Worm (Caenorhabditis elegans): Measurements from ENCODE around the gene F32A5.8.

F32A5.8 gene

DNA sequence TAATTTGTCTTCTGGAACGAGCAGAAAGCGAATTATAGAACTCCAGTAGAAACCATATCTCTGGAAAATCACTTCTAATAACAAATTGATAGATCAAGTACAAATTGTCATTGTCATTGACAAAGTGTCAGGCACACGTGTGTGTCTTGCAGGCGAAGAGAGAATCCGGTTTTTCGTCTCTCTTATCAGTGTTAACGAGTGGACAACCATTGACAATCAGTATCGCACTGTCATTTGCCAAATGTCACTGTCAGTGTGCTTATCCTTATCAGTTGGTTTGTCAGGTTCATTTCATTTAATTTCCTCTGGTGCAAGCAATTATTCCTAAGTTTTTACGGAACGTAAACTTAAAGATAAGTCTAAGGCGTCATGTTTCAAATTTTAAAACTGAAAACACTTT is 17.6 kb downstream of the F32A5.8 start:
- peak; percentile 52 for TF ChIP-seq nhr-48 (tag; optimal IDR thresholded peaks at IDR 0.05)
- peak; percentile 49 for TF ChIP-seq hlh-30 (tag; optimal IDR thresholded peaks at IDR 0.05; ENCODE audit: insufficient read depth)
- TF ChIP-seq sdz-12 (GFP tag; optimal IDR thresholded peaks at IDR 0.05): no peak
- TF ChIP-seq ztf-7 (tag; optimal IDR thresholded peaks at IDR 0.05): no peak
- no peak for TF ChIP-seq skn-1 (tag; optimal IDR thresholded peaks at IDR 0.05)
- TF ChIP-seq F10B5.3 (tag; optimal IDR thresholded peaks at IDR 0.05): no peak
- TF ChIP-seq tra-1 (GFP tag; IDR thresholded peaks at IDR 0.05): peak; percentile 34; the same call in 1 of the 2 replicates
- TF ChIP-seq php-3 (GFP tag; IDR thresholded peaks at IDR 0.05): 0 out of 2 replicates have a peak, but pooled peaks have one; percentile 41
- peak; percentile 62 for TF ChIP-seq aha-1 (tag)
- no peak for TF ChIP-seq saeg-2 (GFP tag; IDR thresholded peaks at IDR 0.05)
- no peak for TF ChIP-seq fos-1 (tag; optimal IDR thresholded peaks at IDR 0.05)
- peak; percentile 78 for TF ChIP-seq hlh-11 (tag; optimal IDR thresholded peaks at IDR 0.05)
- no peak for TF ChIP-seq nhr-237 (tag; optimal IDR thresholded peaks at IDR 0.05)
- no peak for TF ChIP-seq mes-2 (tag; optimal IDR thresholded peaks at IDR 0.05; ENCODE audit: poor library complexity, severe bottlenecking)
- peak in 1 of 2 experiments; percentile 37 for TF ChIP-seq mdl-1 (tag; optimal IDR thresholded peaks at IDR 0.05)
- no peak for TF ChIP-seq madf-5 (GFP tag; IDR thresholded peaks at IDR 0.05)
- no peak for TF ChIP-seq lin-38 (GFP tag; IDR thresholded peaks at IDR 0.05)
- no peak for TF ChIP-seq ceh-28 (tag; optimal IDR thresholded peaks at IDR 0.05)
- peak; percentile 94 for TF ChIP-seq mxl-3 (GFP tag; optimal IDR thresholded peaks at IDR 0.05)
- 0 out of 2 replicates have a peak, but pooled peaks have one; percentile 22 for TF ChIP-seq lin-1 (GFP tag; IDR thresholded peaks at IDR 0.05)
- TF ChIP-seq nhr-28 (tag; optimal IDR thresholded peaks at IDR 0.05): peak; percentile 14
- no peak for TF ChIP-seq daf-16 (GFP tag; optimal IDR thresholded peaks at IDR 0.05)
- peak; percentile 20 for TF ChIP-seq daf-16 (tag; optimal IDR thresholded peaks at IDR 0.05)
- no peak for TF ChIP-seq snpc-1.2 (GFP tag; IDR thresholded peaks at IDR 0.05)
- TF ChIP-seq dve-1 (tag; optimal IDR thresholded peaks at IDR 0.05; ENCODE audit: insufficient read depth): peak; percentile 29
- peak; percentile 93 for TF ChIP-seq pqm-1 (tag; optimal IDR thresholded peaks at IDR 0.05)
- TF ChIP-seq dmd-6 (GFP tag; IDR thresholded peaks at IDR 0.05): peak; percentile 79
- TF ChIP-seq F37D6.2 (tag; optimal IDR thresholded peaks at IDR 0.05): no peak
- no peak for TF ChIP-seq tag-97 (GFP tag; IDR thresholded peaks at IDR 0.05)
- TF ChIP-seq ztf-11 (tag; optimal IDR thresholded peaks at IDR 0.05): no peak
- TF ChIP-seq ces-1 (GFP tag; optimal IDR thresholded peaks at IDR 0.05): no peak
- no peak for TF ChIP-seq egl-27 (tag; optimal IDR thresholded peaks at IDR 0.05)
- TF ChIP-seq lim-7 (GFP tag; IDR thresholded peaks at IDR 0.05): no peak
- peak in 1 of 2 experiments; percentile 75 for TF ChIP-seq unc-62 (GFP tag; optimal IDR thresholded peaks at IDR 0.05 in 1 of 2)
- TF ChIP-seq unc-62 (tag; optimal IDR thresholded peaks at IDR 0.05): no peak

- TF ChIP-seq daf-16 (GFP tag; optimal IDR thresholded peaks at IDR 0.05): no peak
- peak; percentile 99 for TF ChIP-seq daf-16 (tag; optimal IDR thresholded peaks at IDR 0.05)
- peak in 1 of 2 experiments; percentile 31 for TF ChIP-seq unc-62 (GFP tag; optimal IDR thresholded peaks at IDR 0.05 in 1 of 2)
- no peak for TF ChIP-seq unc-62 (tag; optimal IDR thresholded peaks at IDR 0.05)
- no peak for TF ChIP-seq nhr-11 (tag; optimal IDR thresholded peaks at IDR 0.05)
- TF ChIP-seq zfp-3 (GFP tag; conservative IDR thresholded peaks at IDR 0.05): no peak
- peak; percentile 9 for TF ChIP-seq pqm-1 (tag; optimal IDR thresholded peaks at IDR 0.05)
- TF ChIP-seq php-3 (GFP tag; IDR thresholded peaks at IDR 0.05): peak; percentile 92
- no peak for TF ChIP-seq ceh-82 (tag; optimal IDR thresholded peaks at IDR 0.05)
- TF ChIP-seq nhr-28 (tag; optimal IDR thresholded peaks at IDR 0.05): peak; percentile 74
- peak; percentile 78 for TF ChIP-seq dve-1 (tag; optimal IDR thresholded peaks at IDR 0.05; ENCODE audit: insufficient read depth)
- TF ChIP-seq T20F7.1 (GFP tag; optimal IDR thresholded peaks at IDR 0.05): no peak
- peak; percentile 31 for TF ChIP-seq hlh-30 (tag; optimal IDR thresholded peaks at IDR 0.05; ENCODE audit: insufficient read depth)
- TF ChIP-seq dmd-6 (GFP tag; IDR thresholded peaks at IDR 0.05): peak; percentile 81
- peak; percentile 83 for TF ChIP-seq nhr-48 (tag; optimal IDR thresholded peaks at IDR 0.05)
- TF ChIP-seq nhr-76 (tag; optimal IDR thresholded peaks at IDR 0.05): no peak
- peak; percentile 8 for TF ChIP-seq ztf-7 (tag; optimal IDR thresholded peaks at IDR 0.05)
- TF ChIP-seq nhr-102 (tag; optimal IDR thresholded peaks at IDR 0.05): peak; percentile 84
- TF ChIP-seq tra-1 (GFP tag; IDR thresholded peaks at IDR 0.05): peak; percentile 13; the same call in 1 of the 2 replicates
- peak; percentile 14 for TF ChIP-seq mxl-3 (GFP tag; optimal IDR thresholded peaks at IDR 0.05)
- no peak for TF ChIP-seq daf-8 (GFP tag; IDR thresholded peaks at IDR 0.05)
- TF ChIP-seq lsy-2 (tag; optimal IDR thresholded peaks at IDR 0.05): peak in 1 of 2 experiments; percentile 11
- no peak for TF ChIP-seq F26F4.8 (GFP tag; conservative IDR thresholded peaks at IDR 0.05)
- TF ChIP-seq saeg-2 (GFP tag; IDR thresholded peaks at IDR 0.05): no peak
- TF ChIP-seq mdl-1 (tag; optimal IDR thresholded peaks at IDR 0.05): peak in 1 of 2 experiments; percentile 21
- peak; percentile 80 for TF ChIP-seq hlh-11 (tag; optimal IDR thresholded peaks at IDR 0.05)
- no peak for TF ChIP-seq rbr-2 (tag; optimal IDR thresholded peaks at IDR 0.05)
Observed at ce11 chrII:7277257-7277656, 21.3 kb downstream of the F32A5.8 start.

Data from whole organism, L4 larva.